Worm (Caenorhabditis elegans): ENCODE data around the gene F07H5.7.

Gene F07H5.7

DNA sequence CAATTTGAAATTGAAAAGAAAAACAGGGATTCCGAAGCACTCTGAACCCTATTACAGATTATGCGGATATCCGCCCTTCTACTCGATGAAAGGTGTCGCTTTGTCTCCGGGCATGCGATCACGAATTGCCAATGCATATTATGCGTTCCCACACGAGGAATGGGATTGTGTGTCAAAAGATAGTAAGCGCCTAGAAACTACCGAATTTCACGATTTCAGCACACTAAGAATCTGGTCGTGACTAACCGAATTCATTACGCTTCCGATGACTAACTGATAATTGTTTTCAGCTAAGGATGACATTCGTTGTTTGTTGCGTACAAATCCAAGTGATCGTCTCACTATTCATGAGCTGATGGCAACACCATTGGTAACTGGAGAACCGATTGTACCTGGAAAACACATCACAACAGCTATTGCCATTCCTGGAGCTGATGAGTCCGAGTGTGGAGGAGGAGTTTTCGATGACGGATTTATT lies 47.6 kb downstream of the F07H5.7 start:
- TF ChIP-seq zag-1 (tag; optimal IDR thresholded peaks at IDR 0.05) = no peak
- no peak for TF ChIP-seq nhr-23 (tag; optimal IDR thresholded peaks at IDR 0.05)
- TF ChIP-seq tbx-2 (tag; optimal IDR thresholded peaks at IDR 0.05) = no peak
- TF ChIP-seq egl-5 (tag; optimal IDR thresholded peaks at IDR 0.05) = no peak
- peak; percentile 20 for TF ChIP-seq ztf-4 (tag; optimal IDR thresholded peaks at IDR 0.05)
- TF ChIP-seq sea-2 (GFP tag; optimal IDR thresholded peaks at IDR 0.05) = no peak
- no peak for TF ChIP-seq fkh-2 (tag; optimal IDR thresholded peaks at IDR 0.05)
- peak; percentile 69 for TF ChIP-seq nhr-43 (tag; optimal IDR thresholded peaks at IDR 0.05; ENCODE audit: poor library complexity, severe bottlenecking)
- peak; percentile 79 for TF ChIP-seq nhr-25 (tag; optimal IDR thresholded peaks at IDR 0.05)
- TF ChIP-seq lin-39 (tag; optimal IDR thresholded peaks at IDR 0.05) = peak; percentile 32
- TF ChIP-seq nfya-1 (tag; optimal IDR thresholded peaks at IDR 0.05; ENCODE audit: insufficient read depth) = no peak
- TF ChIP-seq nhr-237 (tag; optimal IDR thresholded peaks at IDR 0.05) = no peak
- TF ChIP-seq ceh-28 (tag; optimal IDR thresholded peaks at IDR 0.05) = no peak
- TF ChIP-seq ama-1 (optimal IDR thresholded peaks at IDR 0.05) = peak; percentile 92

DNA sequence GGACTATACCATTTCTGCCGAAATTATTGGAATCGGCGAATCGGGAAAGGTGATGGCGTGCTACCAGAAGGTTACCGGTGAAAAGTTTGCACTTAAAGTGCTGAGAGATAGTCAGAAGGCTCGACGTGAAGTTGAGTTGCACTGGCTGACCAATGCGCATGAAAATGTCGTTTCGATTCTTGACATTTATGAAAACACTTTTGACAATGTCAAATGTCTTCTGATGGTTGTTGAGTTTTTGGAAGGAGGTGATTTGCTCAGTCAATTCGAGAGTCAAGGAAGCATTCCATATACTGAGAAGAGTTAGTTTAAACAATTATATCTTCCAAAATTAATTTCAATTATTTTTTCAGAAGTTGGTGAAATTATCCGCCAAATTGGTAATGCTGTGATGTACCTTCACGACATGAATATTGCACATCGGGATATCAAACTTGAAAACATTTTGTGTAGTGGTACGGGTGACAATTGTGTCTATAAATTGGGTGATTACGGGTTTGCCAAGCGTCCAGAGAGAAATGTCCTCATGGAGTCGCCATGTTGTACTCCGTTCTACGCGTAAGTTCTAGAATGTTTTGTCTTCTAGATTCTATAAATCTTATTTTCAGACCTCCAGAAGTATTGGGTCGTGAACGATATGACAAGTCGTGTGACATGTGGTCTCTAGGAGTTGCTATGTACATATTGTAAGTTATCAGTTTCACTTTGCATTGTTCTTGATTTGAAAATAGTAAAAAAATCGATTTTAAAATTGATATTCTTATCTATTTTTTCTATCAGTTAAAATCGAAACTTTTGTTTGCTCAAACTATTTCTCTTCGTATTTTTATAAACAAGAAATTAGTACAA lies 48.3 kb downstream of the F07H5.7 start:
- TF ChIP-seq egl-5 (tag; optimal IDR thresholded peaks at IDR 0.05) (no peak), nhr-25 (tag; optimal IDR thresholded peaks at IDR 0.05) (peak; percentile 6), nhr-43 (tag; optimal IDR thresholded peaks at IDR 0.05; ENCODE audit: poor library complexity, severe bottlenecking) (peak; percentile 72), sea-2 (GFP tag; optimal IDR thresholded peaks at IDR 0.05) (no peak), pha-4 (tag; optimal IDR thresholded peaks at IDR 0.05) (peak; percentile 58), ama-1 (optimal IDR thresholded peaks at IDR 0.05) (peak; percentile 97), nhr-76 (tag; optimal IDR thresholded peaks at IDR 0.05) (no peak), R02D3.7 (tag; optimal IDR thresholded peaks at IDR 0.05) (no peak), ceh-9 (tag; optimal IDR thresholded peaks at IDR 0.05) (no peak), ceh-28 (tag; optimal IDR thresholded peaks at IDR 0.05) (no peak), ZK546.5 (tag; optimal IDR thresholded peaks at IDR 0.05) (no peak)

DNA sequence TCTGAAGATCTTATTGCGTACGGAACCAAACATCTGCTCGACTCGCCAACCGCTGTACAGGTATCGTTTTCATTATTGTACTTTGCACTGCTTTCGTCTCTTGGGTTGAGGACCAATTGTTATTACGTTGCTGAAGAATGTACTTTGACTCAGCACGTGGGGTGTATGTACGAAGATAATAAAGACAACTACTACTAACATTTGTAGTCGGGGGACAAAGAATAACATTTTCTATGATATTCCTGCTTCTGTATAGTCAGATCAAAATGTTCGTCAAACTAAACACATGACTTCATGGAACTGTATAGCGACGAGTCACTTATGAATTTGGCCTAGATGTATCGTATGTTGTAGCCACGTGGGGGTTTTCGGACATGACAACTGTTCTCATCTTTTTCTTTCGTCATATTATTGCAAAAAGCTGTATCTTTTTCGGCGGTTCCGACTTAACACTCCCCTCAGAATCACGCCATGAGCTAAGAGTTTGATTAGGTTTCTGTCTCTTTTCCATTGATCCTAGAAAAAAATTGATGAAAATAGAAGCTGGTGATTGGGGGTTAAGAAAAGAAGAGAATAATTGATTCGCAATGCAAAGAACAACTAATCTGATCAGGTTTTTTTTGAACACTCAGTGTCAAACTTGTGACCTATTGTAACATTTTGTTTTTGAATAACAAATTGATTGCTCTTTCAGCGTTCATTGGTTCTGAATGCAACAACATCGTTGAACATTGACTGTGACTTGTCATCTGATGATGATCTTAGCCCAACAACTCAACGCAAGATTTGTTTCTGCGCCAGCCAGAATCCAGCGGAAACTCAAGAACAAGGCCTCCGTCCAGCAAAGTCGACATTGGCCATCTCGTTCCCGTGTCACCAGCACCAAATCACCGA lies 49.2 kb downstream of the F07H5.7 start:
- TF ChIP-seq nfya-1 (tag; optimal IDR thresholded peaks at IDR 0.05; ENCODE audit: insufficient read depth) (peak; percentile 37), mml-1 (tag; optimal IDR thresholded peaks at IDR 0.05) (no peak), egl-5 (tag; optimal IDR thresholded peaks at IDR 0.05) (no peak), lin-39 (tag; optimal IDR thresholded peaks at IDR 0.05) (peak; percentile 47), nhr-23 (tag; optimal IDR thresholded peaks at IDR 0.05) (peak; percentile 67), R02D3.7 (tag; optimal IDR thresholded peaks at IDR 0.05) (no peak), sea-2 (GFP tag; optimal IDR thresholded peaks at IDR 0.05) (no peak), elt-2 (tag; optimal IDR thresholded peaks at IDR 0.05) (peak; percentile 24), nhr-77 (tag; optimal IDR thresholded peaks at IDR 0.05) (no peak), egl-27 (tag; optimal IDR thresholded peaks at IDR 0.05) (no peak), pqm-1 (tag; optimal IDR thresholded peaks at IDR 0.05) (peak; percentile 3), elt-3 (tag; optimal IDR thresholded peaks at IDR 0.05) (no peak), ama-1 (optimal IDR thresholded peaks at IDR 0.05) (peak; percentile 96), mdl-1 (tag; optimal IDR thresholded peaks at IDR 0.05) (peak; percentile 14), nhr-43 (tag; optimal IDR thresholded peaks at IDR 0.05; ENCODE audit: poor library complexity, severe bottlenecking) (peak; percentile 36), ceh-82 (tag; optimal IDR thresholded peaks at IDR 0.05) (no peak), unc-62 (GFP tag; optimal IDR thresholded peaks at IDR 0.05) (no peak), nhr-11 (tag; optimal IDR thresholded peaks at IDR 0.05) (no peak), hmg-11 (tag; optimal IDR thresholded peaks at IDR 0.05) (no peak), unc-39 (tag; optimal IDR thresholded peaks at IDR 0.05) (no peak), jun-1 (tag; optimal IDR thresholded peaks at IDR 0.05) (peak; percentile 20), ZK546.5 (tag; optimal IDR thresholded peaks at IDR 0.05) (no peak), ceh-16 (tag; optimal IDR thresholded peaks at IDR 0.05) (no peak), nhr-25 (tag; optimal IDR thresholded peaks at IDR 0.05) (peak; percentile 85), nhr-28 (tag; optimal IDR thresholded peaks at IDR 0.05) (no peak), pha-4 (tag; optimal IDR thresholded peaks at IDR 0.05) (peak; percentile 41), nhr-67 (tag; optimal IDR thresholded peaks at IDR 0.05) (no peak), ztf-4 (tag; optimal IDR thresholded peaks at IDR 0.05) (peak; percentile 4), daf-12 (tag; optimal IDR thresholded peaks at IDR 0.05) (no peak)

Data from whole organism, L3 larva.